Worm (Caenorhabditis elegans) whole organism, L4 larva: ENCODE data around the gene ets-4.

Experiments
- F10B5.3 ChIP-seq: sonication (generic microtip); optimal IDR thresholded peaks from 2 replicates; lab custom pipeline; 2016; ENCODE audit warnings: mild to moderate bottlenecking, missing genetic modification characterization, missing compliant biosample characterization
- F44E2.7 ChIP-seq: fragments of 200-800 bp; sonication (Bioruptor generic); IDR thresholded peaks from 2 replicates; pipeline ENCODE4 v2.1.2; 2022; ENCODE audit warnings: missing genetic modification characterization, missing compliant biosample characterization
- T20F7.1 ChIP-seq: fragments of 200-800 bp; sonication (Bioruptor generic); optimal IDR thresholded peaks from 2 replicates; lab custom pipeline; 2018; ENCODE audit warnings: mild to moderate bottlenecking, missing genetic modification characterization, missing compliant biosample characterization
- ceh-28 ChIP-seq: fragments of 150-350 bp; optimal IDR thresholded peaks from 2 replicates; lab custom pipeline; 2014; ENCODE audit warnings: missing biosample characterization, missing genetic modification reagents, missing genetic modification characterization
- ceh-32 ChIP-seq: sonication (generic microtip); optimal IDR thresholded peaks from 2 replicates; lab custom pipeline; 2016; ENCODE audit warnings: mild to moderate bottlenecking, missing genetic modification characterization, missing compliant biosample characterization; ENCODE audit not compliant: poor library complexity
- ceh-44 ChIP-seq: fragments of 200-800 bp; sonication (Bioruptor generic); IDR thresholded peaks from 2 replicates; pipeline ENCODE4 v1.3.6; 2022; ENCODE audit warnings: missing genetic modification reagents, missing genetic modification characterization, missing compliant biosample characterization
- daf-16 ChIP-seq, 3 experiments: sonication (generic microtip); optimal IDR thresholded peaks; 2 replicates each; lab custom pipeline; 2016 to 2017; ENCODE audit warnings: missing genetic modification characterization in 3 of 3, missing genetic modification reagents in 3 of 3, mild to moderate bottlenecking in 2 of 3, missing compliant biosample characterization in 2 of 3, missing biosample characterization in 1 of 3, moderate library complexity in 1 of 3
- dmd-6 ChIP-seq: fragments of 200-800 bp; sonication (Bioruptor generic); IDR thresholded peaks from 2 replicates; pipeline ENCODE4 v1.3.6; 2022; ENCODE audit warnings: missing genetic modification reagents, missing genetic modification characterization, missing compliant biosample characterization
- dpl-1 ChIP-seq: fragments of 150-350 bp; optimal IDR thresholded peaks from 2 replicates; lab custom pipeline; 2014; ENCODE audit warnings: missing biosample characterization, missing genetic modification reagents, missing genetic modification characterization
- dve-1 ChIP-seq: sonication (generic microtip); optimal IDR thresholded peaks from 2 replicates; lab custom pipeline; 2017; ENCODE audit warnings: antibody characterized with exemption, mild to moderate bottlenecking, missing genetic modification characterization, missing compliant biosample characterization; ENCODE audit not compliant: insufficient read depth
- fkh-10 ChIP-seq: fragments of 150-350 bp; optimal IDR thresholded peaks from 2 replicates; lab custom pipeline; 2014; ENCODE audit warnings: missing biosample characterization, missing genetic modification reagents, missing genetic modification characterization
- fos-1 ChIP-seq: fragments of 150-350 bp; optimal IDR thresholded peaks from 2 replicates; lab custom pipeline; 2014; ENCODE audit warnings: missing biosample characterization, missing genetic modification characterization
- hlh-11 ChIP-seq: fragments of 200-800 bp; sonication (Bioruptor generic); optimal IDR thresholded peaks from 2 replicates; lab custom pipeline; 2018; ENCODE audit warnings: mild to moderate bottlenecking, missing genetic modification characterization, missing compliant biosample characterization
- hlh-30 ChIP-seq: sonication (generic microtip); optimal IDR thresholded peaks from 2 replicates; lab custom pipeline; 2017; ENCODE audit warnings: antibody characterized with exemption, mild to moderate bottlenecking, missing genetic modification characterization, missing compliant biosample characterization; ENCODE audit not compliant: insufficient read depth
- hmg-1.1 ChIP-seq: fragments of 200-800 bp; sonication (Bioruptor generic); IDR thresholded peaks from 2 replicates; pipeline ENCODE4 v1.3.6; 2022; ENCODE audit warnings: missing genetic modification reagents, missing genetic modification characterization, missing compliant biosample characterization
- lin-15B ChIP-seq: fragments of 150-350 bp; sonication (generic microtip); optimal IDR thresholded peaks from 3 replicates; lab custom pipeline; 2014; ENCODE audit warnings: missing biosample characterization, missing genetic modification characterization
- lin-38 ChIP-seq: fragments of 200-800 bp; sonication (Bioruptor generic); IDR thresholded peaks from 2 replicates; pipeline ENCODE4 v1.3.6; 2022; ENCODE audit warnings: missing genetic modification reagents, missing genetic modification characterization, missing compliant biosample characterization
- madf-9 ChIP-seq: fragments of 200-800 bp; sonication (Bioruptor generic); conservative IDR thresholded peaks from 2 replicates; pipeline ENCODE4 v1.3.6; 2022; ENCODE audit warnings: missing genetic modification reagents, missing genetic modification characterization, missing compliant biosample characterization
- mdt-29 ChIP-seq: fragments of 200-800 bp; sonication (Bioruptor generic); IDR thresholded peaks from 2 replicates; pipeline ENCODE4 v1.3.6; 2022; ENCODE audit warnings: missing genetic modification reagents, missing genetic modification characterization, missing compliant biosample characterization
- mes-2 ChIP-seq: sonication (generic microtip); optimal IDR thresholded peaks from 2 replicates; lab custom pipeline; 2016; ENCODE audit warnings: missing genotype, mild to moderate bottlenecking, missing genetic modification characterization, missing compliant biosample characterization; ENCODE audit not compliant: poor library complexity, severe bottlenecking
- mxl-3 ChIP-seq: fragments of 200-800 bp; sonication (Bioruptor generic); optimal IDR thresholded peaks from 2 replicates; lab custom pipeline; 2018; ENCODE audit warnings: mild to moderate bottlenecking, missing genetic modification characterization, missing compliant biosample characterization
- nhr-102 ChIP-seq: sonication (generic microtip); optimal IDR thresholded peaks from 2 replicates; lab custom pipeline; 2016; ENCODE audit warnings: mild to moderate bottlenecking, missing genetic modification characterization, moderate library complexity, missing compliant biosample characterization
- nhr-11 ChIP-seq: fragments of 150-350 bp; optimal IDR thresholded peaks from 2 replicates; lab custom pipeline; 2014; ENCODE audit warnings: missing biosample characterization, missing genetic modification characterization
- nhr-41 ChIP-seq: fragments of 200-800 bp; sonication (Bioruptor generic); IDR thresholded peaks from 2 replicates; pipeline ENCODE4 v1.3.6; 2022; ENCODE audit warnings: missing genetic modification reagents, missing genetic modification characterization, missing compliant biosample characterization
- nhr-42 ChIP-seq: fragments of 200-800 bp; sonication (Bioruptor generic); IDR thresholded peaks from 2 replicates; pipeline ENCODE4 v1.3.6; 2022; ENCODE audit warnings: missing genetic modification characterization, missing compliant biosample characterization
- nhr-48 ChIP-seq: sonication (generic microtip); optimal IDR thresholded peaks from 2 replicates; lab custom pipeline; 2016; ENCODE audit warnings: mild to moderate bottlenecking, missing genetic modification characterization, missing compliant biosample characterization
- nhr-6 ChIP-seq: fragments of 150-350 bp; optimal IDR thresholded peaks from 2 replicates; lab custom pipeline; 2014; ENCODE audit warnings: missing biosample characterization, missing genetic modification characterization
- nhr-77 ChIP-seq: fragments of 150-350 bp; optimal IDR thresholded peaks from 2 replicates; lab custom pipeline; 2014; ENCODE audit warnings: missing biosample characterization, missing genetic modification characterization
- php-3 ChIP-seq: fragments of 200-800 bp; sonication (Bioruptor generic); IDR thresholded peaks from 2 replicates; pipeline ENCODE4 v1.3.6; 2022; ENCODE audit warnings: missing genetic modification reagents, missing genetic modification characterization, missing compliant biosample characterization
- set-16 ChIP-seq: fragments of 200-800 bp; sonication (Bioruptor generic); IDR thresholded peaks from 2 replicates; pipeline ENCODE4 v1.3.6; 2022; ENCODE audit warnings: missing genetic modification reagents, missing genetic modification characterization, missing compliant biosample characterization
- snpc-1.2 ChIP-seq: fragments of 200-800 bp; sonication (Bioruptor generic); IDR thresholded peaks from 2 replicates; pipeline ENCODE4 v1.3.6; 2022; ENCODE audit warnings: missing genetic modification reagents, missing genetic modification characterization, missing compliant biosample characterization
- zag-1 ChIP-seq: fragments of 150-350 bp; optimal IDR thresholded peaks from 2 replicates; lab custom pipeline; 2014; ENCODE audit warnings: missing biosample characterization, missing genetic modification characterization
- zip-11 ChIP-seq: fragments of 200-800 bp; sonication (Bioruptor generic); IDR thresholded peaks from 2 replicates; pipeline ENCODE4 v1.3.6; 2022; ENCODE audit warnings: missing genetic modification characterization, missing compliant biosample characterization
- zip-2 ChIP-seq: fragments of 150-350 bp; optimal IDR thresholded peaks from 2 replicates; lab custom pipeline; 2014; ENCODE audit warnings: missing biosample characterization, missing genetic modification characterization
- ztf-7 ChIP-seq: fragments of 150-350 bp; optimal IDR thresholded peaks from 2 replicates; lab custom pipeline; 2014; ENCODE audit warnings: missing biosample characterization, missing genetic modification characterization

ets-4 gene

ce11 chrX:6531896-6532295, 13.2 kb downstream of the ets-4 start:
- TF ChIP-seq fkh-10 (GFP tag; lab: Kevin White, UChicago), result no peak
- TF ChIP-seq hlh-11 (tag; lab: Kevin White, UChicago), result no peak
- no peak for TF ChIP-seq nhr-42 (GFP tag; lab: Robert Waterston, UW)
- no peak for TF ChIP-seq nhr-77 (tag; lab: Kevin White, UChicago)
- no peak for TF ChIP-seq nhr-41 (GFP tag; lab: Robert Waterston, UW)
- TF ChIP-seq, all 104 proteins: peak for 0

ce11 chrX:6533038-6533437, 14.4 kb downstream of the ets-4 start:
- TF ChIP-seq hlh-11 (tag; lab: Kevin White, UChicago), result no peak
- no peak for TF ChIP-seq zag-1
- TF ChIP-seq dmd-6 (GFP tag; lab: Robert Waterston, UW), result peak; percentile 73
- TF ChIP-seq dve-1, result peak; percentile 61
- no peak for TF ChIP-seq F10B5.3 (tag; lab: Kevin White, UChicago)
- TF ChIP-seq mdt-29 (GFP tag; lab: Robert Waterston, UW), result 0 out of 2 replicates have a peak, but pooled peaks have one; percentile 30
- no peak for TF ChIP-seq nhr-11 (tag; lab: Kevin White, UChicago)
- TF ChIP-seq set-16, result no peak
- no peak for TF ChIP-seq ztf-7 (tag; lab: Kevin White, UChicago)
- TF ChIP-seq lin-38 (GFP tag; lab: Robert Waterston, UW), result peak; percentile 37; the same call in 1 of the 2 replicates
- TF ChIP-seq lin-15B (tag; lab: Kevin White, UChicago), result no peak
- no peak for TF ChIP-seq zip-2 (tag; lab: Kevin White, UChicago)
- no peak for TF ChIP-seq mes-2
- TF ChIP-seq madf-9 (GFP tag; lab: Robert Waterston, UW), result no peak
- peak; percentile 2 for TF ChIP-seq T20F7.1 (GFP tag; lab: Kevin White, UChicago)
- TF ChIP-seq dpl-1 (GFP tag; lab: Kevin White, UChicago), result no peak
- TF ChIP-seq zip-11 (GFP tag; lab: Robert Waterston, UW), result no peak
- TF ChIP-seq ceh-44, result no peak
- TF ChIP-seq, all 104 proteins: peak for 5

DNA sequence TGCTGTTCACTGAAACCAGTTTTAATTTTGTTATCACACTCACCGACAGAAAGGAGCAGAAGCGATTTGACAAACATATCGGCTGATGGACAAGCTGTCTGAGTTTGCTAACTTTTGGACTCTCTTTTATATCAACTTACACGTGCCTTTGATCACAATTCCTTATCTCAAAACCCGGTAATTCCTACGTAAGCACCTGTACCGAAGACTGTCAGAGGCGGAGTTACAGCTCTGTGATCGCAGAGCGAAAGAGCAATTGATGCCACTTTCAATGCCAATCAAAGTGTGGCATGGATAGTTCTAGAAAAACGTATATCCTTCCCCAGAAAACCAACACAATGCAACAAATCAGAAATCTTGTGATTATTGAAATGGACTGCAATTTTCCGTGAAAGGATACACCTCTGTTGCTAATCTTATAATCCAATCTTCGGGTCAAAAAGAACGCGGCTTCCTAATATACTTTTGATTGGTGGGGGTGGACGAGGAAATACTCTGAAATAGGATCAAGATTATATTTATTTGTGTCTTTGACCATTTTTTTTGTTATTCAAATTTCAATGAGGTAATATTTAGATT, 18.1 kb downstream of the ets-4 start, which contains the start of gene ilys-5:
Gene ilys-5 (minus strand): TSS at position 140 of the 579 bp plus-strand sequence.
- TF ChIP-seq F44E2.7 (GFP tag; lab: Robert Waterston, UW), result no peak
- no peak for TF ChIP-seq madf-9 (GFP tag; lab: Robert Waterston, UW)
- no peak for TF ChIP-seq nhr-6 (tag; lab: Kevin White, UChicago)
- peak; percentile 85 for TF ChIP-seq dve-1
- peak; percentile 93 for TF ChIP-seq dmd-6 (GFP tag; lab: Robert Waterston, UW)
- TF ChIP-seq hlh-30 (tag; lab: Kevin White, UChicago), result peak; percentile 32
- no peak for TF ChIP-seq daf-16 (GFP tag; optimal IDR thresholded peaks at IDR 0.05; lab: Kevin White, UChicago)
- peak; percentile 19 for TF ChIP-seq daf-16 (tag; optimal IDR thresholded peaks at IDR 0.05; lab: Kevin White, UChicago)
- TF ChIP-seq fos-1 (tag; lab: Kevin White, UChicago), result no peak
- TF ChIP-seq php-3 (GFP tag; lab: Robert Waterston, UW), result 0 out of 2 replicates have a peak, but pooled peaks have one; percentile 13
- TF ChIP-seq snpc-1.2 (GFP tag; lab: Robert Waterston, UW), result 0 out of 2 replicates have a peak, but pooled peaks have one; percentile 21
- peak; percentile 85 for TF ChIP-seq hlh-11 (tag; lab: Kevin White, UChicago)
- TF ChIP-seq mdt-29 (GFP tag; lab: Robert Waterston, UW), result peak; percentile 90
- TF ChIP-seq hmg-1.1, result no peak
- no peak for TF ChIP-seq ceh-32 (tag; lab: Kevin White, UChicago)
- TF ChIP-seq nhr-102 (tag; lab: Kevin White, UChicago), result peak; percentile 38
- no peak for TF ChIP-seq ceh-28 (tag; lab: Kevin White, UChicago)
- peak; percentile 40 for TF ChIP-seq mxl-3 (GFP tag; lab: Kevin White, UChicago)
- peak; percentile 80 for TF ChIP-seq nhr-48 (tag; lab: Kevin White, UChicago)
